Worm (Caenorhabditis elegans) whole organism, L4 larva: ENCODE results near the gene C35A5.11.

Experiments
- lin-38 ChIP-seq: fragments of 200-800 bp; sonication (Bioruptor generic); IDR thresholded peaks from 2 replicates; pipeline ENCODE4 v1.3.6; 2022; ENCODE audit warnings: missing genetic modification reagents, missing genetic modification characterization, missing compliant biosample characterization
- nhr-11 ChIP-seq: fragments of 150-350 bp; optimal IDR thresholded peaks from 2 replicates; lab custom pipeline; 2014; ENCODE audit warnings: missing biosample characterization, missing genetic modification characterization
- saeg-2 ChIP-seq: fragments of 200-800 bp; sonication (Bioruptor generic); IDR thresholded peaks from 2 replicates; pipeline ENCODE4 v1.3.6; 2022; ENCODE audit warnings: missing genetic modification reagents, missing genetic modification characterization, missing compliant biosample characterization
- ztf-11 ChIP-seq: fragments of 150-350 bp; optimal IDR thresholded peaks from 2 replicates; lab custom pipeline; 2014; ENCODE audit warnings: missing biosample characterization, missing genetic modification characterization

DNA sequence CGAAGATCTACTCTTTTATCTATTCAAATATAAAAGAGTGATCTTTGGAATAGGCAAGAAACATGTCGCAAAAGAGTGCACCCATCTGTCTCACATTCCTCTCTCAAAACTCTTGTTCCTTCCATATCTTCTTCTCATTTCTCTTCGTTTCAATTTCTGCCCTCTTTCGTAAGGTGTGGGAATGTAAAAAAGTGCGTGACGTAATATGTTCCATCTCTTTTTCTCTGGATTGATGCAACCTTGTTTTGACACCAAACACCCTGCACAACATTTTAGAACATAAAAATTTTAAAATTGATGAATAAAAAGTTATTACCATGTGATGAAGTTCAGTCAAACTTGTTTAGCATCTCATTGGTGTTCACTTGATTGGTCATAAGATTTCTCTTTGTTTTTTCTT, 35.8 kb downstream of the C35A5.11 start:
- TF ChIP-seq saeg-2 (GFP tag; lab: Robert Waterston, UW): no peak
- no peak for TF ChIP-seq lin-38 (GFP tag; lab: Robert Waterston, UW)
- TF ChIP-seq ztf-11: no peak
- TF ChIP-seq nhr-11 (tag; lab: Kevin White, UChicago): no peak
